Worm (Caenorhabditis elegans) whole organism, early embryonic: ENCODE data around the gene col-76.

Experiments used
- B0310.2 ChIP-seq: sonication (generic microtip); optimal IDR thresholded peaks from 2 replicates; lab custom pipeline; 2016; ENCODE audit warnings: mild to moderate bottlenecking, missing genetic modification characterization, missing compliant biosample characterization
- F13C5.2 ChIP-seq: sonication (generic microtip); optimal IDR thresholded peaks from 2 replicates; lab custom pipeline; 2017; ENCODE audit warnings: mild to moderate bottlenecking, missing genetic modification characterization, inconsistent platforms, missing compliant biosample characterization
- aly-1 ChIP-seq: sonication (generic microtip); optimal IDR thresholded peaks from 2 replicates; lab custom pipeline; 2016; ENCODE audit warnings: missing genetic modification characterization, missing compliant biosample characterization
- ama-1 ChIP-seq: fragments of 150-350 bp; optimal IDR thresholded peaks from 2 replicates; lab custom pipeline; 2014
- ceh-13 ChIP-seq: fragments of 200-800 bp; sonication (Bioruptor generic); optimal IDR thresholded peaks from 2 replicates; lab custom pipeline; 2018; ENCODE audit warnings: mild to moderate bottlenecking, missing genetic modification characterization, missing compliant biosample characterization
- ceh-36 ChIP-seq: sonication (generic microtip); optimal IDR thresholded peaks from 2 replicates; lab custom pipeline; 2016; ENCODE audit warnings: missing genetic modification characterization, inconsistent platforms, missing compliant biosample characterization
- ets-7 ChIP-seq: sonication (generic microtip); optimal IDR thresholded peaks from 2 replicates; lab custom pipeline; 2016; ENCODE audit warnings: missing genotype, missing genetic modification characterization, missing compliant biosample characterization
- flt-1 ChIP-seq: fragments of 200-800 bp; sonication (Bioruptor generic); IDR thresholded peaks from 2 replicates; pipeline ENCODE4 v1.3.6; 2022; ENCODE audit warnings: missing genetic modification characterization, missing compliant biosample characterization
- hmbx-1 ChIP-seq: sonication (generic microtip); optimal IDR thresholded peaks from 2 replicates; lab custom pipeline; 2016; ENCODE audit warnings: mild to moderate bottlenecking, missing genetic modification characterization, missing compliant biosample characterization
- hmg-4 ChIP-seq: fragments of 200-800 bp; sonication (Bioruptor generic); optimal IDR thresholded peaks from 2 replicates; lab custom pipeline; 2018; ENCODE audit warnings: mild to moderate bottlenecking, missing genetic modification characterization, missing compliant biosample characterization
- hnd-1 ChIP-seq: sonication (generic microtip); optimal IDR thresholded peaks from 2 replicates; lab custom pipeline; 2016; ENCODE audit warnings: missing genetic modification characterization, missing compliant biosample characterization
- pes-1 ChIP-seq: fragments of 200-800 bp; sonication (Bioruptor generic); IDR thresholded peaks from 2 replicates; pipeline ENCODE4 v1.3.6; 2022; ENCODE audit warnings: missing genetic modification reagents, missing genetic modification characterization, missing compliant biosample characterization
- scrt-1 ChIP-seq: fragments of 200-800 bp; sonication (Bioruptor generic); IDR thresholded peaks from 2 replicates; pipeline ENCODE4 v1.3.6; 2022; ENCODE audit warnings: missing genetic modification characterization, missing compliant biosample characterization
- sea-1 ChIP-seq: fragments of 200-800 bp; sonication (Bioruptor generic); conservative IDR thresholded peaks from 2 replicates; pipeline ENCODE4 v1.3.6; 2022; ENCODE audit warnings: missing genetic modification characterization, missing compliant biosample characterization
- tbx-11 ChIP-seq: fragments of 200-800 bp; sonication (Bioruptor generic); IDR thresholded peaks from 2 replicates; pipeline ENCODE4 v1.3.6; 2022; ENCODE audit warnings: missing genetic modification characterization, missing compliant biosample characterization
- tbx-37 ChIP-seq: fragments of 200-800 bp; sonication (Bioruptor generic); conservative IDR thresholded peaks from 2 replicates; pipeline ENCODE4 v1.3.6; 2022; ENCODE audit warnings: missing genetic modification reagents, missing genetic modification characterization, missing compliant biosample characterization
- tra-4 ChIP-seq: sonication (generic microtip); optimal IDR thresholded peaks from 2 replicates; lab custom pipeline; 2017; ENCODE audit warnings: missing genetic modification characterization, missing compliant biosample characterization

Gene col-76

ce11 chrII:8224623-8225022, 20.5 kb downstream of the col-76 start:
- TF ChIP-seq hnd-1 (tag; lab: Kevin White, UChicago) (no peak), ama-1 (lab: Kevin White, UChicago) (no peak), F13C5.2 (tag; lab: Kevin White, UChicago) (no peak), ceh-13 (no peak)

DNA sequence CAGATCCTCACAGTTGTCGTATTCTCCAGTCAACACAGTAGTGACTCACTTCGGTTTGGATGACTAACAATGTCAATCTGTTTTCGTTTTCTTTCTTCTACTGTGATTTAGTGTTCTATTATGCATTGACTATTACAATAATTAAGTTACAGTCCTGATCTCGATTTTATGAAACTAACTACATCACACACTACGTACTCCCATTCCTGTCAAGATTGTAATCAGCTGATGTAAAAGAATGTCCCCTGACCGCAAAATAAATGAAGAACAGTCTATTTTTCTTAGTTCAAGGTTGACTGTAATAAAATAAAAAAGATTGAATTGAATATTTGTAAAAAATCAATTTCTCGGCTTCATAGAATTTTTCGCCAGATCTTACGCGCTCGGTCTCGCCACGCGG, 21.2 kb downstream of the col-76 start:
- no peak for TF ChIP-seq sea-1 (GFP tag; lab: Robert Waterston, UW)
- TF ChIP-seq aly-1: no peak
- TF ChIP-seq ama-1 (lab: Kevin White, UChicago): no peak

DNA sequence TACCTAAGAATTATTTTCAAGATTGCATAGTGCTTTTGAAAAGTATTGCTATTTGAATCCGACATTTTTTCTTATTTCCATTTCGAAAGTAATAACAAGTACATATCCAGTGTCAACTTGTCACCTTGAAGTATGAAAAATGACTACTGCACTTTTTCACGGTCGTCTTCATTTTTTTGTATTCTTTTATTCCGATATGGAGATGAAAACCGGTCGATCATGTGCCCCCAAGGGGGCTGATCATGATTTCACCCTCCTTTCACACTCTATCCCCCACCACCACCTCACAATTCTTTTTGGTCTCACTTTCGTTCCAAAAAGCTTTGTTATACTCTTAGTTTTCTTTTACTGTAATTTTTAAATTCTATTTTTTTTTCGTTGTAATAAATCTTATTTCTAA, 21.8 kb downstream of the col-76 start:
- no peak for TF ChIP-seq flt-1 (GFP tag; lab: Robert Waterston, UW)
- TF ChIP-seq scrt-1 (GFP tag; lab: Robert Waterston, UW): no peak
- TF ChIP-seq aly-1: no peak
- TF ChIP-seq F13C5.2 (tag; lab: Kevin White, UChicago): no peak
- TF ChIP-seq tbx-37 (GFP tag; lab: Robert Waterston, UW): no peak
- TF ChIP-seq B0310.2 (tag; lab: Kevin White, UChicago): no peak
- TF ChIP-seq ama-1 (lab: Kevin White, UChicago): no peak
- no peak for TF ChIP-seq ceh-36 (tag; lab: Kevin White, UChicago)
- TF ChIP-seq ceh-13: no peak
- no peak for TF ChIP-seq tbx-11 (GFP tag; lab: Robert Waterston, UW)
- TF ChIP-seq pes-1: no peak
- TF ChIP-seq hmbx-1 (tag; lab: Kevin White, UChicago): no peak
- TF ChIP-seq tra-4 (tag; lab: Kevin White, UChicago): no peak
- TF ChIP-seq hnd-1 (tag; lab: Kevin White, UChicago): no peak

ce11 chrII:8226475-8226874, 22.3 kb downstream of the col-76 start:
- TF ChIP-seq sea-1 (GFP tag; lab: Robert Waterston, UW) (no peak), ama-1 (lab: Kevin White, UChicago) (no peak), scrt-1 (GFP tag; lab: Robert Waterston, UW) (no peak), hnd-1 (tag; lab: Kevin White, UChicago) (no peak), F13C5.2 (tag; lab: Kevin White, UChicago) (no peak), pes-1 (no peak), aly-1 (no peak), B0310.2 (tag; lab: Kevin White, UChicago) (no peak), hmg-4 (GFP tag; lab: Kevin White, UChicago) (no peak), tra-4 (tag; lab: Kevin White, UChicago) (no peak), ceh-36 (tag; lab: Kevin White, UChicago) (no peak), ets-7 (tag; lab: Kevin White, UChicago) (no peak), flt-1 (GFP tag; lab: Robert Waterston, UW) (no peak), tbx-37 (GFP tag; lab: Robert Waterston, UW) (no peak), tbx-11 (GFP tag; lab: Robert Waterston, UW) (no peak), ceh-13 (no peak)

DNA sequence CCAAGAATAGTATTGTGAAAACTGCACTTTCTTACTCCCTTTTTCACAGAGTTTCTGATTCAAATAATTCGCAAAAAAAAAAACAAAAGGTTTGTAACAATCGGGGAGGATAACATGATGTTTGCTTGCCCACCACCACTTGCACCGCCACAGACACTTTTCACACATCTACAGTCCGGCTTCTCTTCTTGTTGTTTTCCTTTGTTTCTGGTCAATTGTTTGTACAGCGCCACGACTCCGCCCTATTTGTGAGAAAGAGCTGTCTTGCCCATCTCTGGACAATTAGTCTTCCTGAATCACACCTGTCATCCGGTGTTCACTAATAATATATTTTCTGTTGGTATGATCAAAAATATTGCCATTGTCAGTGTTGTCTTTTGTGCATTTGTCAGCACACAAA, 26.8 kb downstream of the col-76 start, which contains the start of gene M110.9:
Gene M110.9 (plus strand): TSS at position 301 of the 400 bp plus-strand sequence.
- TF ChIP-seq sea-1 (GFP tag; lab: Robert Waterston, UW): no peak

ce11 chrII:8232489-8232888, 28.4 kb downstream of the col-76 start, which contains the start of gene M110.7:
Gene M110.7 (plus strand): TSS chrII:8232789.
- TF ChIP-seq hnd-1 (tag; lab: Kevin White, UChicago) (no peak), scrt-1 (GFP tag; lab: Robert Waterston, UW) (no peak), tbx-37 (GFP tag; lab: Robert Waterston, UW) (no peak), F13C5.2 (tag; lab: Kevin White, UChicago) (no peak), tra-4 (tag; lab: Kevin White, UChicago) (no peak), ceh-13 (no peak), ama-1 (lab: Kevin White, UChicago) (no peak), sea-1 (GFP tag; lab: Robert Waterston, UW) (no peak), ets-7 (tag; lab: Kevin White, UChicago) (no peak), flt-1 (GFP tag; lab: Robert Waterston, UW) (no peak)

- no peak for TF ChIP-seq hnd-1 (tag; lab: Kevin White, UChicago)
- TF ChIP-seq B0310.2 (tag; lab: Kevin White, UChicago): no peak
- no peak for TF ChIP-seq pes-1
- no peak for TF ChIP-seq F13C5.2 (tag; lab: Kevin White, UChicago)
- TF ChIP-seq tbx-11 (GFP tag; lab: Robert Waterston, UW): no peak
- TF ChIP-seq tbx-37 (GFP tag; lab: Robert Waterston, UW): no peak
- TF ChIP-seq hmg-4 (GFP tag; lab: Kevin White, UChicago): no peak
- no peak for TF ChIP-seq ets-7 (tag; lab: Kevin White, UChicago)
- TF ChIP-seq aly-1: no peak
- no peak for TF ChIP-seq sea-1 (GFP tag; lab: Robert Waterston, UW)
- no peak for TF ChIP-seq hmbx-1 (tag; lab: Kevin White, UChicago)
- no peak for TF ChIP-seq flt-1 (GFP tag; lab: Robert Waterston, UW)
- no peak for TF ChIP-seq ama-1 (lab: Kevin White, UChicago)
- TF ChIP-seq scrt-1 (GFP tag; lab: Robert Waterston, UW): no peak
- TF ChIP-seq ceh-36 (tag; lab: Kevin White, UChicago): no peak
- TF ChIP-seq tra-4 (tag; lab: Kevin White, UChicago): no peak
- no peak for TF ChIP-seq ceh-13
Observed at ce11 chrII:8238155-8238554, 34.0 kb downstream of the col-76 start, which contains the start of gene nlp-5. Gene nlp-5 (plus strand): TSS chrII:8238455.

- TF ChIP-seq aly-1 (no peak), flt-1 (GFP tag; lab: Robert Waterston, UW) (no peak)
Observed at ce11 chrII:8246476-8246875, 42.3 kb downstream of the col-76 start, which contains the start of gene F35C11.3. Gene F35C11.3 (plus strand): TSS chrII:8246776.
